Fruit fly (Drosophila melanogaster): Measurements from ENCODE around the gene CG16956.

DNA sequence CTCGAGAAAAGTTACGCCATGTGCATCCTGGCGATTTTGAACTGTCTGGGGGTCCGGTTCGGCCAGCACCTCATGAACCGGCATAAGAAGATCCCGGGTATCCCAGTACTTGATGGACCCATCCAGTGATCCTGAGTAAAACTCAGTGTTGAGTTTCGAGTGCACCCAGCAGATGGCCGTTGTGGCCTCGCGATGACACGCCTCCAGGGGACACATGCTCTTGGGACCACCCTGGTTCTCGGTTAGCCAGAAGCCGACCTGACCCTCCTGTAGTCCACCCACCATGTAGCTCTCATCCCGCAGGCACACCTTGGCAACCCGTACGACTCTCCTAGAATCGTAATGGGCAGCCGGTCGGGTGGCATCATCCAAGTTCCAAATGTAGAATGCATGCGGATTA is 17.0 kb downstream of the CG16956 start:
- no peak for TF ChIP-seq CG10348 (GFP tag; IDR thresholded peaks at IDR 0.05)
- no peak for TF ChIP-seq EcR (GFP tag; optimal IDR thresholded peaks at IDR 0.05)
- TF ChIP-seq Ets98B (GFP tag; IDR thresholded peaks at IDR 0.05), result no peak
- no peak for TF ChIP-seq CG32121 (GFP tag; IDR thresholded peaks at IDR 0.05)
- TF ChIP-seq CG9948 (tag; optimal IDR thresholded peaks at IDR 0.05), result no peak
- TF ChIP-seq CG17806 (tag; optimal IDR thresholded peaks at IDR 0.05), result no peak
